Worm (Caenorhabditis elegans): ENCODE measurements around the gene T14G12.12.

DNA sequence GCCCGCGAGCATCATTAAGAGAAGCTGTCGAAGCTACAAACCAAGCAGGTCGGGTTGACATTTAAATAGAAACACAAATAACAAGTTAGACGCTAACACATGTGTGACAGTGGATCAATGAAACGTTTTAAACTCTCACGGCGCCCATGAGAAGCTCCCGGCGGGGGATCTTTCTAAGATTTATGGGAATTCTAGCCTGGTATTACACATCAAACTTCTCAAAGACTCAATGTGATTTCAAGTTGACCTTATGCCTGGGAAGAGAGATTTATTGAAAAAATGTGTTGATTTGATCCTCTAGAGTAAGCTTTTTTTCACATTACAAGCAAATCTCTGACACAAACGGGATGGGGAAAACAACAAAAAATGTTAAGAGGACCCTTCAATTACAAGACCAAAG is 48.6 kb downstream of the T14G12.12 start:
- no peak for TF ChIP-seq snpc-4 (tag; optimal IDR thresholded peaks at IDR 0.05)
- no peak for TF ChIP-seq pha-4 (tag; optimal IDR thresholded peaks at IDR 0.05)
- no peak for TF ChIP-seq ztf-11 (tag; optimal IDR thresholded peaks at IDR 0.05)
- TF ChIP-seq blmp-1 (tag; optimal IDR thresholded peaks at IDR 0.05), result no peak
- no peak for TF ChIP-seq unc-62 (GFP tag; optimal IDR thresholded peaks at IDR 0.05)
- TF ChIP-seq nhr-2 (tag; optimal IDR thresholded peaks at IDR 0.05), result no peak
- no peak for TF ChIP-seq bed-3 (GFP tag; optimal IDR thresholded peaks at IDR 0.05)
- no peak for TF ChIP-seq hlh-1 (tag; optimal IDR thresholded peaks at IDR 0.05)
- TF ChIP-seq nhr-237 (tag; optimal IDR thresholded peaks at IDR 0.05), result no peak
- no peak for TF ChIP-seq lsy-2 (tag; optimal IDR thresholded peaks at IDR 0.05)
- no peak for TF ChIP-seq ceh-39 (tag; optimal IDR thresholded peaks at IDR 0.05)
- TF ChIP-seq unc-39 (tag; optimal IDR thresholded peaks at IDR 0.05), result no peak
- no peak for TF ChIP-seq lin-13 (tag; optimal IDR thresholded peaks at IDR 0.05)
- TF ChIP-seq drap-1 (GFP tag; optimal IDR thresholded peaks at IDR 0.05), result no peak
